Fruit fly (Drosophila melanogaster): Measurements from ENCODE around the gene CG9427.

- TF ChIP-seq MTF-1 (GFP tag; optimal IDR thresholded peaks at IDR 0.05; ENCODE audit: borderline replicate concordance) (no peak), Chrac-16 (GFP tag; optimal IDR thresholded peaks at IDR 0.05) (no peak), CG2875 (GFP tag; optimal IDR thresholded peaks at IDR 0.05) (no peak), CG34224 (GFP tag; IDR thresholded peaks at IDR 0.05; ENCODE audit: partially characterized antibody) (no peak), disco-r (GFP tag; optimal IDR thresholded peaks at IDR 0.05) (no peak), CG4854 (GFP tag; optimal IDR thresholded peaks at IDR 0.05) (no peak), eve (GFP tag; optimal IDR thresholded peaks at IDR 0.05) (no peak), twi (tag; optimal IDR thresholded peaks at IDR 0.05) (no peak), CG6254 (GFP tag; optimal IDR thresholded peaks at IDR 0.05) (no peak)
Measured at dm6 chr3R:9625443-9625842, 1.3 kb downstream of the CG9427 start.

Measured in whole organism, embryonic.